Worm (Caenorhabditis elegans) whole organism, L2 larva: ENCODE results near the gene C50E3.5.

Experiments
- C34F6.9 ChIP-seq: fragments of 150-350 bp; optimal IDR thresholded peaks from 2 replicates; lab custom pipeline; 2014; ENCODE audit warnings: missing biosample characterization, missing genetic modification characterization
- Y55F3AM.14 ChIP-seq: fragments of 200-800 bp; sonication (Bioruptor generic); optimal IDR thresholded peaks from 2 replicates; lab custom pipeline; 2018; ENCODE audit warnings: mild to moderate bottlenecking, missing genetic modification characterization, missing compliant biosample characterization
- ZK546.5 ChIP-seq: sonication (generic microtip); optimal IDR thresholded peaks from 2 replicates; lab custom pipeline; 2017; ENCODE audit warnings: missing biosample characterization, missing genetic modification characterization
- alr-1 ChIP-seq: fragments of 150-350 bp; optimal IDR thresholded peaks from 2 replicates; lab custom pipeline; 2014; ENCODE audit warnings: missing biosample characterization, missing genetic modification characterization
- aly-2 ChIP-seq: fragments of 150-350 bp; optimal IDR thresholded peaks from 2 replicates; lab custom pipeline; 2014; ENCODE audit warnings: missing biosample characterization, missing genetic modification characterization
- ama-1 ChIP-seq: fragments of 150-350 bp; optimal IDR thresholded peaks from 2 replicates; lab custom pipeline; 2018; ENCODE audit warnings: inconsistent platforms
- ceh-16 ChIP-seq: fragments of 150-350 bp; optimal IDR thresholded peaks from 2 replicates; lab custom pipeline; 2014; ENCODE audit warnings: missing biosample characterization, missing genetic modification characterization
- ceh-82 ChIP-seq: fragments of 150-350 bp; optimal IDR thresholded peaks from 2 replicates; lab custom pipeline; 2014; ENCODE audit warnings: missing biosample characterization, missing genetic modification characterization
- crh-2 ChIP-seq: sonication (generic microtip); optimal IDR thresholded peaks from 2 replicates; lab custom pipeline; 2017; ENCODE audit warnings: missing biosample characterization, missing genetic modification characterization
- dmd-4 ChIP-seq: sonication (generic microtip); optimal IDR thresholded peaks from 2 replicates; lab custom pipeline; 2017; ENCODE audit warnings: missing biosample characterization, missing genetic modification characterization
- egl-27 ChIP-seq: sonication (generic microtip); optimal IDR thresholded peaks from 3 replicates; lab custom pipeline; 2017; ENCODE audit warnings: missing biosample characterization, missing genetic modification reagents, missing genetic modification characterization
- elt-3 ChIP-seq: sonication (generic microtip); optimal IDR thresholded peaks from 2 replicates; lab custom pipeline; 2017; ENCODE audit warnings: missing biosample characterization, missing genetic modification characterization
- fos-1 ChIP-seq: fragments of 150-350 bp; optimal IDR thresholded peaks from 2 replicates; lab custom pipeline; 2014; ENCODE audit warnings: missing biosample characterization, missing genetic modification characterization
- gmeb-1 ChIP-seq: fragments of 150-350 bp; optimal IDR thresholded peaks from 2 replicates; lab custom pipeline; 2014; ENCODE audit warnings: missing biosample characterization, missing genetic modification characterization
- lin-11 ChIP-seq: fragments of 150-350 bp; sonication (generic microtip); optimal IDR thresholded peaks from 2 replicates; lab custom pipeline; 2014; ENCODE audit warnings: missing biosample characterization, missing genetic modification characterization, inconsistent platforms, mixed read lengths
- lin-13 ChIP-seq: fragments of 150-350 bp; optimal IDR thresholded peaks from 2 replicates; lab custom pipeline; 2014; ENCODE audit warnings: missing biosample characterization, missing genetic modification reagents, missing genetic modification characterization
- lin-39 ChIP-seq: fragments of 150-350 bp; optimal IDR thresholded peaks from 2 replicates; lab custom pipeline; 2014; ENCODE audit warnings: missing biosample characterization, missing genetic modification reagents, missing genetic modification characterization
- lsy-2 ChIP-seq, 2 experiments: fragments of 150-350 bp in 1 of 2; sonication (generic microtip) in 1 of 2; optimal IDR thresholded peaks; 2 replicates each; lab custom pipeline; 2014 to 2017; ENCODE audit warnings: missing biosample characterization in 2 of 2, missing genetic modification characterization in 2 of 2
- mab-5 ChIP-seq: fragments of 150-350 bp; optimal IDR thresholded peaks from 2 replicates; lab custom pipeline; 2014; ENCODE audit warnings: missing biosample characterization, missing genetic modification characterization
- mdl-1 ChIP-seq, 2 experiments: fragments of 150-350 bp in 1 of 2; sonication (generic microtip) in 1 of 2; optimal IDR thresholded peaks; 2 replicates each; lab custom pipeline; 2017; ENCODE audit warnings: missing biosample characterization in 2 of 2, missing genetic modification characterization in 2 of 2
- nhr-11 ChIP-seq: fragments of 150-350 bp; optimal IDR thresholded peaks from 2 replicates; lab custom pipeline; 2014; ENCODE audit warnings: missing biosample characterization, missing genetic modification characterization
- nhr-129 ChIP-seq: fragments of 150-350 bp; optimal IDR thresholded peaks from 2 replicates; lab custom pipeline; 2014; ENCODE audit warnings: missing biosample characterization, missing genetic modification characterization
- nhr-25 ChIP-seq: fragments of 150-350 bp; sonication (generic microtip); optimal IDR thresholded peaks from 3 replicates; lab custom pipeline; 2014; ENCODE audit warnings: missing biosample characterization, missing genetic modification characterization
- nhr-6 ChIP-seq: fragments of 150-350 bp; optimal IDR thresholded peaks from 2 replicates; lab custom pipeline; 2014; ENCODE audit warnings: missing biosample characterization, missing genetic modification characterization
- nhr-77 ChIP-seq: fragments of 150-350 bp; optimal IDR thresholded peaks from 2 replicates; lab custom pipeline; 2014; ENCODE audit warnings: missing biosample characterization, missing genetic modification characterization
- peb-1 ChIP-seq: fragments of 150-350 bp; optimal IDR thresholded peaks from 2 replicates; lab custom pipeline; 2014; ENCODE audit warnings: missing biosample characterization, missing genetic modification characterization
- skn-1 ChIP-seq: sonication (generic microtip); optimal IDR thresholded peaks from 2 replicates; lab custom pipeline; 2017; ENCODE audit warnings: missing biosample characterization, missing genetic modification characterization
- sma-3 ChIP-seq: sonication (generic microtip); optimal IDR thresholded peaks from 2 replicates; lab custom pipeline; 2016; ENCODE audit warnings: missing genetic modification reagents, missing genetic modification characterization, missing compliant biosample characterization
- sma-9 ChIP-seq, 2 experiments: fragments of 150-350 bp in 1 of 2; sonication (generic microtip) in 1 of 2; optimal IDR thresholded peaks; 2 replicates each; lab custom pipeline; 2014 to 2016; ENCODE audit warnings: missing genetic modification characterization in 2 of 2, mild to moderate bottlenecking in 1 of 2, missing biosample characterization in 1 of 2, missing compliant biosample characterization in 1 of 2, missing genetic modification reagents in 1 of 2, moderate library complexity in 1 of 2
- unc-39 ChIP-seq: fragments of 150-350 bp; optimal IDR thresholded peaks from 2 replicates; lab custom pipeline; 2014; ENCODE audit warnings: missing biosample characterization, missing genetic modification characterization
- unc-55 ChIP-seq: fragments of 150-350 bp; sonication (generic microtip); optimal IDR thresholded peaks from 3 replicates; lab custom pipeline; 2014; ENCODE audit warnings: missing biosample characterization, missing genetic modification reagents, missing genetic modification characterization
- unc-62 ChIP-seq: fragments of 150-350 bp; optimal IDR thresholded peaks from 2 replicates; lab custom pipeline; 2014; ENCODE audit warnings: missing biosample characterization, missing genetic modification reagents, missing genetic modification characterization
- zag-1 ChIP-seq: fragments of 150-350 bp; optimal IDR thresholded peaks from 2 replicates; lab custom pipeline; 2014; ENCODE audit warnings: missing biosample characterization, missing genetic modification characterization
- ztf-1 ChIP-seq: fragments of 200-800 bp; sonication (Bioruptor generic); conservative IDR thresholded peaks from 2 replicates; pipeline ENCODE4 v1.3.6; 2022; ENCODE audit warnings: missing genetic modification characterization, missing compliant biosample characterization
- ztf-11 ChIP-seq: sonication (generic microtip); optimal IDR thresholded peaks from 2 replicates; lab custom pipeline; 2017; ENCODE audit warnings: missing biosample characterization, missing genetic modification characterization
- ztf-4 ChIP-seq: fragments of 150-350 bp; optimal IDR thresholded peaks from 2 replicates; lab custom pipeline; 2014; ENCODE audit warnings: missing biosample characterization, missing genetic modification characterization

Gene C50E3.5

ce11 chrV:7635469-7635868 lies 47.7 kb downstream of the C50E3.5 start, which contains the start of gene srd-29:
srd-29 (plus strand) TSS chrV:7635769.
- no peak for TF ChIP-seq sma-9 (GFP tag; optimal IDR thresholded peaks at IDR 0.05; lab: Kevin White, UChicago)
- no peak for TF ChIP-seq sma-9 (tag; optimal IDR thresholded peaks at IDR 0.05; lab: Kevin White, UChicago)
- no peak for TF ChIP-seq fos-1 (tag; lab: Kevin White, UChicago)
- no peak for TF ChIP-seq aly-2 (tag; lab: Kevin White, UChicago)
- no peak for TF ChIP-seq elt-3 (tag; lab: Kevin White, UChicago)
- no peak for TF ChIP-seq ztf-4 (tag; lab: Kevin White, UChicago)
- TF ChIP-seq ceh-16 (tag; lab: Kevin White, UChicago), result no peak
- no peak for TF ChIP-seq egl-27
- TF ChIP-seq dmd-4 (tag; lab: Kevin White, UChicago), result no peak
- no peak for TF ChIP-seq crh-2 (tag; lab: Kevin White, UChicago)
- TF ChIP-seq ztf-11 (tag; lab: Kevin White, UChicago), result no peak
- TF ChIP-seq lin-39, result no peak
- TF ChIP-seq unc-55 (GFP tag; lab: Kevin White, UChicago), result no peak
- TF ChIP-seq lin-11, result no peak
- TF ChIP-seq ZK546.5 (tag; lab: Kevin White, UChicago), result no peak
- no peak for TF ChIP-seq peb-1 (tag; lab: Kevin White, UChicago)
- TF ChIP-seq gmeb-1 (tag; lab: Kevin White, UChicago), result no peak
- no peak for TF ChIP-seq mab-5
- no peak for TF ChIP-seq lin-13 (GFP tag; lab: Kevin White, UChicago)
- TF ChIP-seq unc-62, result no peak
- no peak for TF ChIP-seq Y55F3AM.14 (GFP tag; lab: Kevin White, UChicago)

- no peak for TF ChIP-seq nhr-25
- no peak for TF ChIP-seq nhr-6 (tag; lab: Kevin White, UChicago)
- no peak for TF ChIP-seq nhr-129 (tag; lab: Kevin White, UChicago)
- TF ChIP-seq skn-1 (tag; lab: Kevin White, UChicago), result no peak
- no peak for TF ChIP-seq ceh-82 (tag; lab: Kevin White, UChicago)
- no peak for TF ChIP-seq lin-13 (GFP tag; lab: Kevin White, UChicago)
- TF ChIP-seq sma-3 (GFP tag; lab: Kevin White, UChicago), result no peak
- TF ChIP-seq egl-27, result no peak
- TF ChIP-seq nhr-77, result no peak
- no peak for TF ChIP-seq unc-39 (tag; lab: Kevin White, UChicago)
- TF ChIP-seq unc-62, result no peak
- no peak for TF ChIP-seq lsy-2 (tag; optimal IDR thresholded peaks at IDR 0.05; lab: Kevin White, UChicago)
- no peak for TF ChIP-seq ztf-11 (tag; lab: Kevin White, UChicago)
Measured at ce11 chrV:7637801-7638200, 50.0 kb downstream of the C50E3.5 start, which contains the start of gene clec-45. clec-45 (plus strand) TSS chrV:7638101.

- TF ChIP-seq dmd-4 (tag; lab: Kevin White, UChicago), result no peak
- TF ChIP-seq C34F6.9 (tag; lab: Kevin White, UChicago), result no peak
- no peak for TF ChIP-seq ztf-11 (tag; lab: Kevin White, UChicago)
- TF ChIP-seq peb-1 (tag; lab: Kevin White, UChicago), result no peak
- TF ChIP-seq sma-3 (GFP tag; lab: Kevin White, UChicago), result no peak
- TF ChIP-seq, all 48 proteins: peak for 0
Measured at ce11 chrV:7639356-7639755, 51.6 kb downstream of the C50E3.5 start.

- TF ChIP-seq Y55F3AM.14 (GFP tag; lab: Kevin White, UChicago) (no peak), ama-1 (lab: Kevin White, UChicago) (no peak), gmeb-1 (tag; lab: Kevin White, UChicago) (no peak), alr-1 (tag; lab: Kevin White, UChicago) (no peak), nhr-129 (tag; lab: Kevin White, UChicago) (no peak), nhr-25 (no peak), ceh-16 (tag; lab: Kevin White, UChicago) (no peak), unc-62 (no peak), nhr-11 (no peak), mdl-1 (tag; optimal IDR thresholded peaks at IDR 0.05; lab: Kevin White, UChicago) (no peak), ceh-82 (tag; lab: Kevin White, UChicago) (no peak), aly-2 (tag; lab: Kevin White, UChicago) (no peak), lin-13 (GFP tag; lab: Kevin White, UChicago) (no peak), ztf-1 (GFP tag; lab: Robert Waterston, UW) (no peak), nhr-77 (no peak), zag-1 (no peak), mab-5 (no peak), elt-3 (tag; lab: Kevin White, UChicago) (no peak), lsy-2 (tag; optimal IDR thresholded peaks at IDR 0.05; lab: Kevin White, UChicago) (no peak)
- TF ChIP-seq, all 48 proteins: peak for 0
Measured at ce11 chrV:7639787-7640186, 52.0 kb downstream of the C50E3.5 start, which contains the start of gene F07C4.10. F07C4.10 (minus strand) TSS chrV:7639887.
